Fruit fly (Drosophila melanogaster) whole organism, prepupa: ENCODE data around the gene mGluR.
"Not testable (repeated sequence)": the region's sequence is repeated elsewhere in the genome, so short reads cannot be mapped to it uniquely, and the experiment has no call there.

Experiments used
- Blimp-1 ChIP-seq: fragments of 200-800 bp; sonication (Bioruptor generic); optimal IDR thresholded peaks from 3 replicates; lab custom pipeline; 2017; ENCODE audit warnings: missing biosample characterization, missing genetic modification characterization, mild to moderate bottlenecking, moderate library complexity, missing genetic modification reagents
- CG10631 ChIP-seq: fragments of 200-800 bp; sonication (Bioruptor generic); optimal IDR thresholded peaks from 2 replicates; lab custom pipeline; 2016; ENCODE audit warnings: missing biosample characterization, missing genetic modification characterization
- CG10669 ChIP-seq: fragments of 200-800 bp; sonication (Bioruptor generic); optimal IDR thresholded peaks from 3 replicates; lab custom pipeline; 2018; ENCODE audit warnings: missing biosample characterization, mild to moderate bottlenecking, missing genetic modification characterization, moderate library complexity
- CG11762 ChIP-seq: fragments of 200-800 bp; sonication (Bioruptor generic); optimal IDR thresholded peaks from 3 replicates; lab custom pipeline; 2016; ENCODE audit warnings: missing biosample characterization, missing genetic modification characterization; ENCODE audit not compliant: insufficient read depth
- CG11902 ChIP-seq: fragments of 200-800 bp; sonication (Bioruptor generic); optimal IDR thresholded peaks from 3 replicates; lab custom pipeline; 2016; ENCODE audit warnings: missing biosample characterization, missing genetic modification characterization
- CG15336 ChIP-seq: fragments of 200-800 bp; sonication (Bioruptor generic); IDR thresholded peaks from 2 replicates; pipeline ENCODE4 v1.3.6; 2022; ENCODE audit warnings: missing biosample characterization, missing genetic modification characterization
- CG3032 ChIP-seq: fragments of 200-800 bp; optimal IDR thresholded peaks from 2 replicates; lab custom pipeline; 2019; ENCODE audit warnings: missing biosample characterization, mild to moderate bottlenecking, missing genetic modification characterization, moderate library complexity
- CG31627 ChIP-seq: fragments of 200-800 bp; sonication (Bioruptor generic); optimal IDR thresholded peaks from 3 replicates; lab custom pipeline; 2016; ENCODE audit warnings: missing biosample characterization, missing genetic modification characterization
- CG32006 ChIP-seq: fragments of 200-800 bp; sonication (Bioruptor generic); optimal IDR thresholded peaks from 3 replicates; lab custom pipeline; 2017; ENCODE audit warnings: missing biosample characterization, mild to moderate bottlenecking, missing genetic modification characterization
- CG3919 ChIP-seq: fragments of 200-800 bp; sonication (Bioruptor generic); optimal IDR thresholded peaks from 3 replicates; lab custom pipeline; 2016; ENCODE audit warnings: missing biosample characterization, missing genetic modification characterization
- CG6276 ChIP-seq: fragments of 200-800 bp; sonication (Bioruptor generic); optimal IDR thresholded peaks from 2 replicates; lab custom pipeline; 2017; ENCODE audit warnings: missing biosample characterization, mild to moderate bottlenecking, missing genetic modification characterization
- CG6792 ChIP-seq: fragments of 200-800 bp; sonication (Bioruptor generic); optimal IDR thresholded peaks from 3 replicates; lab custom pipeline; 2016; ENCODE audit warnings: missing biosample characterization, missing genetic modification characterization
- CG6854 ChIP-seq: fragments of 200-800 bp; sonication (Bioruptor generic); optimal IDR thresholded peaks from 2 replicates; lab custom pipeline; 2017; ENCODE audit warnings: missing biosample characterization, mild to moderate bottlenecking, missing genetic modification characterization
- CG7368 ChIP-seq: fragments of 200-800 bp; sonication (Bioruptor generic); optimal IDR thresholded peaks from 3 replicates; lab custom pipeline; 2016; ENCODE audit warnings: missing biosample characterization, missing genetic modification characterization
- CG8119 ChIP-seq: fragments of 200-800 bp; sonication (Bioruptor generic); IDR thresholded peaks from 3 replicates; pipeline ENCODE4 v1.3.6; 2022; ENCODE audit warnings: missing biosample characterization, missing genetic modification characterization
- CG8319 ChIP-seq: fragments of 200-800 bp; sonication (Bioruptor generic); optimal IDR thresholded peaks from 3 replicates; lab custom pipeline; 2016; ENCODE audit warnings: missing biosample characterization, missing genetic modification characterization
- Eip78C ChIP-seq: fragments of 200-800 bp; sonication (Bioruptor generic); peaks from one replicate; lab custom pipeline; 2016; ENCODE audit warnings: missing biosample characterization, missing genetic modification characterization
- Ets21C ChIP-seq: fragments of 200-800 bp; sonication (Bioruptor generic); optimal IDR thresholded peaks from 3 replicates; lab custom pipeline; 2016; ENCODE audit warnings: missing biosample characterization, missing genetic modification characterization
- Hr39 ChIP-seq: fragments of 200-800 bp; sonication (Bioruptor generic); optimal IDR thresholded peaks from 2 replicates; lab custom pipeline; 2016; ENCODE audit warnings: missing biosample characterization, missing genetic modification characterization
- Lpt ChIP-seq: fragments of 200-800 bp; sonication (Bioruptor generic); optimal IDR thresholded peaks from 3 replicates; lab custom pipeline; 2016; ENCODE audit warnings: missing biosample characterization, missing genetic modification characterization
- OdsH ChIP-seq: fragments of 200-800 bp; sonication (Bioruptor generic); optimal IDR thresholded peaks from 3 replicates; lab custom pipeline; 2016; ENCODE audit warnings: missing biosample characterization, missing genetic modification characterization
- Smox ChIP-seq: fragments of 200-800 bp; sonication (Bioruptor generic); optimal IDR thresholded peaks from 3 replicates; lab custom pipeline; 2016; ENCODE audit warnings: missing biosample characterization, missing genetic modification characterization
- dsx ChIP-seq: fragments of 200-800 bp; optimal IDR thresholded peaks from 3 replicates; lab custom pipeline; 2019; ENCODE audit warnings: missing biosample characterization, mild to moderate bottlenecking, missing genetic modification characterization, moderate library complexity; ENCODE audit not compliant: poor library complexity, severe bottlenecking
- eg ChIP-seq: fragments of 200-800 bp; sonication (Bioruptor generic); IDR thresholded peaks from 3 replicates; pipeline ENCODE4 v1.3.6; 2022; ENCODE audit warnings: missing biosample characterization, missing genetic modification characterization
- esn ChIP-seq: fragments of 200-800 bp; sonication (Bioruptor generic); optimal IDR thresholded peaks from 2 replicates; lab custom pipeline; 2016; ENCODE audit warnings: missing biosample characterization, mild to moderate bottlenecking, missing genetic modification characterization, moderate library complexity
- fkh ChIP-seq: fragments of 200-800 bp; sonication (Bioruptor generic); optimal IDR thresholded peaks from 3 replicates; lab custom pipeline; 2017; ENCODE audit warnings: missing biosample characterization, mild to moderate bottlenecking, missing genetic modification characterization, moderate library complexity
- net ChIP-seq: fragments of 200-800 bp; sonication (Bioruptor generic); optimal IDR thresholded peaks from 3 replicates; lab custom pipeline; 2016; ENCODE audit warnings: missing biosample characterization, missing genetic modification characterization
- pdm3 ChIP-seq: fragments of 200-800 bp; sonication (Bioruptor generic); optimal IDR thresholded peaks from 3 replicates; lab custom pipeline; 2016; ENCODE audit warnings: missing biosample characterization, missing genetic modification characterization
- spab ChIP-seq: fragments of 200-800 bp; sonication (Bioruptor generic); optimal IDR thresholded peaks from 2 replicates; lab custom pipeline; 2017; ENCODE audit warnings: missing biosample characterization, mild to moderate bottlenecking, missing genetic modification characterization, missing genetic modification reagents
- svp ChIP-seq: fragments of 200-800 bp; sonication (Bioruptor generic); peaks from one replicate; lab custom pipeline; 2016; ENCODE audit warnings: missing biosample characterization, missing genetic modification characterization
- vri ChIP-seq: fragments of 200-800 bp; sonication (Bioruptor generic); optimal IDR thresholded peaks from 3 replicates; lab custom pipeline; 2016; ENCODE audit warnings: missing biosample characterization, mild to moderate bottlenecking, missing genetic modification characterization

mGluR gene

DNA sequence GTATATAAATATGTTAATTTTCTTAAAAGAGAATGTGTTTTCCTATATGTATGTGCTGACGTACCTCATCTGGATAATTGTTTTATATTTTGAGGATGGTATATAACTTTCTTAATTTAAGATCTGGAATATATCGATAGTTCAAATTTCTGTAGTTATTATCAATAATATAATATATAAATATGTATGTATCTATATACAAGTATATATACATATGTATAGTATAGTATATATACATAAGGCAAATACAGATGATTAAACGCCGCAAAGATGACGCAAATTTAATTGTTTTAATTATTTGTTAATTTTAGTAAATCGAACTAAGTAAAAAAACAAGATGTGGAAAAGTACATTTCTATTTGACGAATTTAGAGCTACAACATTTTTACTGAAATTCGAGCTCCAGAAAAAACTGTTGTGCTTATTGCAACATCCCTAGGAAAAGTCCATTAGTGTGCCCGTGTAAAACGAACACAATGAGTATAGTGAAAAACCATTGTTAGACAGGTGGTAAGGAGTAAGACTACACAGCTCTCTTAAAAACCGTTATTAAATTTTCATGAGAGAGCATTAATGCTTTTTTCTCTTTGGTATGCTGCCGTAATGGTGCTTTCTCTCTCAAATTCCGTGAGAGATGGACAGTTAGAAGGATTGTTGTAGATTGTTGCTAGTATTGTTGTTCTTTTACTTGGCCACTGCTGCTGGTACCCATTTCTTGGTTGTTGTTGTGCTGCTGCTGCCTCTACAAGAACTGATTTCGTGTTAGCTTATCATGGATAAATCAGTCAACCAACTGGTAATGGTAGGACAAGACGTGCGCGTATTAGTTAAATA is at the start of gene mGluR:
mGluR (plus strand) TSS at position 784 of the 834 bp plus-strand sequence.
- no peak for TF ChIP-seq CG11762 (GFP tag; lab: Kevin White, UChicago)
- TF ChIP-seq CG32006 (GFP tag; lab: Kevin White, UChicago): no peak
- no peak for TF ChIP-seq Lpt (GFP tag; lab: Kevin White, UChicago)
- TF ChIP-seq pdm3 (GFP tag; lab: Kevin White, UChicago): no peak
- no peak for TF ChIP-seq spab (GFP tag; lab: Kevin White, UChicago)
- TF ChIP-seq CG11902 (GFP tag; lab: Kevin White, UChicago): no peak
- no peak for TF ChIP-seq CG8119 (GFP tag; lab: Robert Waterston, UW)
- no peak for TF ChIP-seq vri (GFP tag; lab: Kevin White, UChicago)
- no peak for TF ChIP-seq CG31627 (GFP tag; lab: Kevin White, UChicago)
- TF ChIP-seq, all 60 proteins: peak for 0

DNA sequence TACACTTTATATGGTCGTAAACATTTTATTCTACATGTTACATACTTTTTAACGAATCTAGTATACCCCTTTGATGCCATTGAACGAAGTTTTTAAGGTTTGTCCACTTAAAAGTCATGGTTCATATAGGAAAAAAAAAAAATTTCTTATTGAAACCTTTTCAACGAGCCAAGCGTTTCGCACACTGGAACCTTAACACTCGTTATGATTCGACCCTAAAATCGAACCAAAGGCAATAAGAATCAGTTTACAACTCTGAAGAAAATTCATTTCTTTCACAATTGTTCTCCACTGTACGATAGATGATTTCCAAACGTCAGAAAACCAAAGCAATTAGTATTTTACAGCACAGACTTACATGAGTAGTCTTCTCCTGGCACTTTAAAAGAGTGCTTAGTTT is 40.5 kb upstream of the mGluR start:
- TF ChIP-seq CG6854 (GFP tag; lab: Kevin White, UChicago) (no peak), CG11902 (GFP tag; lab: Kevin White, UChicago) (no peak), CG15336 (GFP tag; lab: Robert Waterston, UW) (no peak), pdm3 (GFP tag; lab: Kevin White, UChicago) (no peak)

DNA sequence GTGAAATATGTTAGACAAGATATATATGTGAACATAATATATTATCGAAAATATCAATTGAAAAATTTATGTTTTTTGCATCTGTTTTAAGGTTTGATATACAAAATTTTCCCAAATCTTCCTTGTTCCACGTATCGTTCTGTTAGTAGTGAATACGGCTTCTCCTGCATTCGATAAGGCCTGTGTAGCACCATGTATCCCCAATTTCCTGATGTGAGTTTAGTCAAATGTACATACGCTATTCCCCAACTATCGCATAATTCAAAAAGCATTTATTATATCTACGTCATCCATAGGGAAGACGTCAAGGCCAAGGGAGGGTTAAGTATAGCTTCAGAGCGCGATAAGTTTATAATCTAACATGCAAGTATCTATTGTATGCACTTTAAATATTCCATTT is 32.0 kb upstream of the mGluR start:
- TF ChIP-seq CG10631 (peak; percentile 13), CG7368 (GFP tag; lab: Kevin White, UChicago) (no peak)

DNA sequence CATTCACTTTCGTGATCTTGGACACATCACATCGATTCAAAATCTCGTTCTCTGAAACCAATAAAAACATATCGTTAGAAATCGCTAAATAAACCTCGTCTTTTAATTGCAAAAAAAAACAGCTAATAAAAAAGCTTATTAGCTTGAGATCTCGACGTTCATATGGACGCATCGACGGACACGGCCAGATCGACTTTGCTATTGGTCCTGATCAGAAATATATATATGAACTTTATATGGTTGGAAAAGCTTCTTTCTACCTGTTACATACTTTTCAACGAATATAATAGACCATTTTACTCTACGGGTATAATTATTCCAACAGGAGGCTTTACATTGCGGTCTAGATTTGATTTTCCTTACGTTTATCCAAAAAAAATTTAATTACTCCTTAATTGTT is 27.5 kb upstream of the mGluR start:
- no peak for TF ChIP-seq CG31627 (GFP tag; lab: Kevin White, UChicago)
- TF ChIP-seq CG10669 (GFP tag; lab: Kevin White, UChicago): no peak
- TF ChIP-seq CG3919 (GFP tag; lab: Kevin White, UChicago): no peak
- TF ChIP-seq CG3032 (tag; lab: Kevin White, UChicago): no peak
- TF ChIP-seq CG8319 (GFP tag; lab: Kevin White, UChicago): no peak
- no peak for TF ChIP-seq CG15336 (GFP tag; lab: Robert Waterston, UW)
- TF ChIP-seq Blimp-1 (GFP tag; lab: Kevin White, UChicago): no peak
- no peak for TF ChIP-seq CG11902 (GFP tag; lab: Kevin White, UChicago)
- no peak for TF ChIP-seq net (GFP tag; lab: Kevin White, UChicago)
- TF ChIP-seq dsx (GFP tag; lab: Kevin White, UChicago): no peak
- no peak for TF ChIP-seq CG8119 (GFP tag; lab: Robert Waterston, UW)
- no peak for TF ChIP-seq CG6792 (GFP tag; lab: Kevin White, UChicago)
- no peak for TF ChIP-seq fkh (GFP tag; lab: Kevin White, UChicago)
- TF ChIP-seq Ets21C (GFP tag; lab: Kevin White, UChicago): no peak
- TF ChIP-seq eg: no peak

DNA sequence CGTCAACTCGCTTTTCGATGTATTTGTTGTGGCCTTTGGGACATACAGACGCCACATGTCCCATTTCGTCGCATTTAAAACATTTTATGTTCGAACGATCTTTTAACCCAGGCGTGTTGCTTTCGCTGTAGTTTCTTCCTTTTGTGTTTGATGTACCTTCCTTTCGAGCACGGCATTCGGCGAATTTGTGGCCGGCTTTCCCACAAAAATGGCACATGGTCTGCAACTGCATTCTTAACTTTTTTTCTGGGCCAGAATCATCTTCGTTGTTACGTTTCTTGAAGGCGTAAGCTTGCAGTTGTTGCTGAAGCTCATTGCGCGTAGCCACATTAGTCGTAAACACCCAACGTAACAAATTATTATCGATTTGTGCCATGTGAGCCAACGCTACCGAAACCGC is 24.4 kb upstream of the mGluR start, which contains the start of gene unc-13:
unc-13 (minus strand) TSS at position 101 of the 400 bp plus-strand sequence.
- TF ChIP-seq Hr39; fkh (GFP tag; lab: Kevin White, UChicago); Smox: not testable (repeated sequence)

DNA sequence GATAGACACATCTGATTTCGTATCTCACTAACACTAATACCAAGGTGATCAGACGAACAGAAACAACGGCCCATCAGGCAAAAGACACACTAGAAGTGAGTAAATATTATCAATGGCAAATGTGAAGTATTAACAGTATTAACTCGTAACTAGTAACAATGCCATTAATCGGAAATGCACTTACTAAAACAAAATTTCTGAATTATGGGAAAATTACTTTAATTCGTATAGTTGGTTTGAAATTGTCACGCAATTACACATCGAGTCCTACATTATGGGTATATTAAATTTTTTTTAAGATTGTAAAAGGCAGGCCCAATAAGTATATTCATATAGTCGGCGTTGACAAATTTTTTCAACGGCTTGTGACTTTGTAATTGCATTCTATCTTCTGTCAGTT is 14.0 kb upstream of the mGluR start:
- TF ChIP-seq esn (GFP tag; lab: Kevin White, UChicago) (peak; percentile 6), CG15336 (GFP tag; lab: Robert Waterston, UW) (no peak), OdsH (GFP tag; lab: Kevin White, UChicago) (peak; percentile 0), CG8319 (GFP tag; lab: Kevin White, UChicago) (no peak), CG6276 (GFP tag; lab: Kevin White, UChicago) (no peak), svp (GFP tag; lab: Kevin White, UChicago) (no peak), eg (no peak), Eip78C (GFP tag; lab: Kevin White, UChicago) (no peak)
